Fruit fly (Drosophila melanogaster) whole organism, embryonic: Measurements from ENCODE around the gene Nup93-1.

Source experiments
- Asciz ChIP-seq: fragments of 200-800 bp; sonication (Bioruptor generic); optimal IDR thresholded peaks from 2 replicates; lab custom pipeline; 2017; ENCODE audit warnings: missing biosample characterization, mild to moderate bottlenecking, missing genetic modification characterization, missing genetic modification reagents
- Awh ChIP-seq: fragments of 200-800 bp; sonication (Bioruptor generic); IDR thresholded peaks from 2 replicates; pipeline ENCODE4, ENCODE4 v1.3.6; 2022; ENCODE audit warnings: missing biosample characterization, missing genetic modification characterization
- BEAF-32 ChIP-seq: fragments of 200-800 bp; sonication (Bioruptor generic); optimal IDR thresholded peaks from 3 replicates; lab custom pipeline; 2017; ENCODE audit warnings: missing biosample characterization, missing genetic modification characterization, mild to moderate bottlenecking, moderate library complexity, missing genetic modification reagents
- CG10959 ChIP-seq: fragments of 200-800 bp; sonication (Bioruptor generic); IDR thresholded peaks from 2 replicates; pipeline ENCODE4 v1.3.6; 2022; ENCODE audit warnings: missing biosample characterization, missing genetic modification characterization
- CG11247 ChIP-seq: fragments of 200-800 bp; sonication (Bioruptor generic); IDR thresholded peaks from 2 replicates; pipeline ENCODE4 v1.3.6; 2022; ENCODE audit warnings: missing biosample characterization, missing genetic modification characterization
- CG12769 ChIP-seq: fragments of 200-800 bp; sonication (Bioruptor generic); optimal IDR thresholded peaks from 2 replicates; lab custom pipeline; 2019; ENCODE audit warnings: missing biosample characterization, mild to moderate bottlenecking, missing genetic modification characterization, moderate library complexity
- CG14667 ChIP-seq: fragments of 200-800 bp; sonication (Bioruptor generic); IDR thresholded peaks from 2 replicates; pipeline ENCODE4 v1.3.6; 2022; ENCODE audit warnings: missing biosample characterization, missing genetic modification characterization
- CG15601 ChIP-seq: fragments of 200-800 bp; sonication (Bioruptor generic); optimal IDR thresholded peaks from 3 replicates; lab custom pipeline; 2019; ENCODE audit warnings: missing biosample characterization, mild to moderate bottlenecking, missing genetic modification characterization, moderate library complexity
- CG16863 ChIP-seq: fragments of 200-800 bp; sonication (Bioruptor generic); optimal IDR thresholded peaks from 3 replicates; lab custom pipeline; 2016; ENCODE audit warnings: missing biosample characterization, missing genetic modification characterization
- CG17802 ChIP-seq: fragments of 200-800 bp; sonication (Bioruptor generic); optimal IDR thresholded peaks from 2 replicates; lab custom pipeline; 2018; ENCODE audit warnings: missing biosample characterization, mild to moderate bottlenecking, missing genetic modification characterization, moderate library complexity
- CG18476 ChIP-seq: fragments of 200-800 bp; sonication (Bioruptor generic); optimal IDR thresholded peaks from 2 replicates; lab custom pipeline; 2016; ENCODE audit warnings: missing biosample characterization, mild to moderate bottlenecking, missing genetic modification characterization
- CG3163 ChIP-seq: fragments of 200-800 bp; sonication (Bioruptor generic); optimal IDR thresholded peaks from 3 replicates; lab custom pipeline; 2016; ENCODE audit warnings: missing biosample characterization, missing genetic modification characterization
- CG6175 ChIP-seq: fragments of 200-800 bp; sonication (Bioruptor generic); IDR thresholded peaks from 3 replicates; pipeline ENCODE4 v1.3.6; 2022; ENCODE audit warnings: missing biosample characterization, missing genetic modification characterization
- CG6654 ChIP-seq: fragments of 200-800 bp; sonication (Bioruptor generic); optimal IDR thresholded peaks from 2 replicates; lab custom pipeline; 2017; ENCODE audit warnings: missing biosample characterization, mild to moderate bottlenecking, missing genetic modification characterization
- CG6765 ChIP-seq: fragments of 200-800 bp; sonication (Bioruptor generic); optimal IDR thresholded peaks from 3 replicates; lab custom pipeline; 2017; ENCODE audit warnings: missing biosample characterization, mild to moderate bottlenecking, missing genetic modification characterization
- CG7745 ChIP-seq: fragments of 200-800 bp; sonication (Bioruptor generic); optimal IDR thresholded peaks from 2 replicates; lab custom pipeline; 2018; ENCODE audit warnings: missing biosample characterization, mild to moderate bottlenecking, missing genetic modification characterization, moderate library complexity
- CG8290 ChIP-seq, 3 experiments: fragments of 200-800 bp; sonication (Bioruptor generic); optimal IDR thresholded peaks; 2 replicates each; lab custom pipeline; 2016 to 2019; ENCODE audit warnings: missing biosample characterization in 3 of 3, missing genetic modification characterization in 3 of 3, mild to moderate bottlenecking in 2 of 3, moderate library complexity in 1 of 3
- CG9215 ChIP-seq: fragments of 200-800 bp; sonication (Bioruptor generic); IDR thresholded peaks from 2 replicates; pipeline ENCODE4 v1.3.6; 2022; ENCODE audit warnings: missing biosample characterization, missing genetic modification characterization
- D19A ChIP-seq: fragments of 200-800 bp; optimal IDR thresholded peaks from 3 replicates; lab custom pipeline; 2019; ENCODE audit warnings: missing biosample characterization, mild to moderate bottlenecking, missing genetic modification characterization, moderate library complexity
- D19B ChIP-seq: fragments of 200-800 bp; sonication (Bioruptor generic); optimal IDR thresholded peaks from 2 replicates; lab custom pipeline; 2017; ENCODE audit warnings: missing biosample characterization, mild to moderate bottlenecking, missing genetic modification characterization
- Dll ChIP-seq: fragments of 200-800 bp; sonication (Bioruptor generic); IDR thresholded peaks from 4 replicates; pipeline ENCODE4 v1.3.6; 2022; ENCODE audit warnings: missing biosample characterization, missing genetic modification characterization; ENCODE audit not compliant: partially characterized antibody
- Doc2 ChIP-seq: fragments of 200-800 bp; sonication (Bioruptor generic); IDR thresholded peaks from 2 replicates; pipeline ENCODE4 v1.3.6; 2022; ENCODE audit warnings: missing biosample characterization, missing genetic modification characterization
- E2f1 ChIP-seq: fragments of 200-800 bp; sonication (Bioruptor generic); IDR thresholded peaks from 2 replicates; pipeline ENCODE4 v1.3.6; 2022; ENCODE audit warnings: missing biosample characterization, missing genetic modification characterization
- Fer2 ChIP-seq: fragments of 200-800 bp; sonication (Bioruptor generic); optimal IDR thresholded peaks from 2 replicates; lab custom pipeline; 2018; ENCODE audit warnings: missing biosample characterization, mild to moderate bottlenecking, missing genetic modification characterization, moderate library complexity
- H2.0 ChIP-seq: fragments of 200-800 bp; sonication (Bioruptor generic); IDR thresholded peaks from 2 replicates; pipeline ENCODE4 v1.3.6; 2022; ENCODE audit warnings: missing biosample characterization, missing genetic modification characterization
- Hr51 ChIP-seq, 2 experiments: fragments of 200-800 bp; sonication (Bioruptor generic); optimal IDR thresholded peaks; 2 replicates in 1 of 2; 3 replicates in 1 of 2; lab custom pipeline; 2016 to 2018; ENCODE audit warnings: missing biosample characterization in 2 of 2, missing genetic modification characterization in 2 of 2, mild to moderate bottlenecking in 1 of 2, moderate library complexity in 1 of 2
- MBD-R2 ChIP-seq: fragments of 200-800 bp; sonication (Bioruptor generic); IDR thresholded peaks from 2 replicates; pipeline ENCODE4 v1.3.6; 2022; ENCODE audit warnings: missing biosample characterization, missing genetic modification characterization
- Max ChIP-seq: fragments of 200-800 bp; sonication (Bioruptor generic); optimal IDR thresholded peaks from 2 replicates; lab custom pipeline; 2016; ENCODE audit warnings: missing biosample characterization, mild to moderate bottlenecking, missing genetic modification characterization
- Med ChIP-seq: fragments of 200-800 bp; sonication (Bioruptor generic); peaks from one replicate; lab custom pipeline; 2016; ENCODE audit warnings: missing biosample characterization, missing genetic modification characterization, mild to moderate bottlenecking, inconsistent platforms, moderate library complexity
- NK7.1 ChIP-seq: fragments of 200-800 bp; sonication (Bioruptor generic); optimal IDR thresholded peaks from 3 replicates; lab custom pipeline; 2016; ENCODE audit warnings: missing biosample characterization, missing genetic modification characterization
- Nf-YB ChIP-seq: fragments of 200-800 bp; sonication (Bioruptor generic); optimal IDR thresholded peaks from 3 replicates; lab custom pipeline; 2019; ENCODE audit warnings: missing biosample characterization, mild to moderate bottlenecking, missing genetic modification characterization, moderate library complexity
- Nf-YC ChIP-seq: fragments of 200-800 bp; optimal IDR thresholded peaks from 3 replicates; lab custom pipeline; 2019; ENCODE audit warnings: missing biosample characterization, mild to moderate bottlenecking, missing genetic modification characterization, moderate library complexity
- Trl ChIP-seq, 3 experiments: fragments of >200 bp in 2 of 3; fragments of 200-800 bp in 1 of 3; sonication (Bioruptor generic) in 1 of 3; optimal IDR thresholded peaks; 2 replicates in 1 of 3; 3 replicates in 2 of 3; lab custom pipeline; 2016 to 2017; ENCODE audit warnings: missing biosample characterization in 1 of 3, missing genetic modification characterization in 1 of 3
- Xbp1 ChIP-seq: fragments of 200-800 bp; sonication (Bioruptor generic); optimal IDR thresholded peaks from 3 replicates; lab custom pipeline; 2016; ENCODE audit warnings: missing biosample characterization, mild to moderate bottlenecking, missing genetic modification characterization
- aop ChIP-seq: fragments of 200-800 bp; sonication (Bioruptor generic); IDR thresholded peaks from 2 replicates; pipeline ENCODE4 v1.3.6; 2022; ENCODE audit warnings: missing biosample characterization, missing genetic modification characterization
- ato ChIP-seq: fragments of 200-800 bp; sonication (Bioruptor generic); IDR thresholded peaks from 2 replicates; pipeline ENCODE4 v1.3.6; 2022; ENCODE audit warnings: missing biosample characterization, missing genetic modification characterization; ENCODE audit not compliant: partially characterized antibody
- bigmax ChIP-seq: fragments of 200-800 bp; sonication (Bioruptor generic); optimal IDR thresholded peaks from 2 replicates; lab custom pipeline; 2018; ENCODE audit warnings: missing biosample characterization, mild to moderate bottlenecking, missing genetic modification characterization
- bowl ChIP-seq: fragments of 200-800 bp; sonication (Bioruptor generic); IDR thresholded peaks from 2 replicates; pipeline ENCODE4 v1.3.6; 2022; ENCODE audit warnings: missing biosample characterization, missing genetic modification characterization
- btn ChIP-seq: fragments of 200-800 bp; sonication (Bioruptor generic); optimal IDR thresholded peaks from 2 replicates; lab custom pipeline; 2016; ENCODE audit warnings: missing biosample characterization, missing genetic modification characterization
- chinmo ChIP-seq: fragments of 200-800 bp; sonication (Bioruptor generic); IDR thresholded peaks from 4 replicates; pipeline ENCODE4 v1.3.6; 2022; ENCODE audit warnings: missing biosample characterization, missing genetic modification characterization; ENCODE audit not compliant: partially characterized antibody
- chn ChIP-seq: fragments of 200-800 bp; sonication (Bioruptor generic); optimal IDR thresholded peaks from 2 replicates; lab custom pipeline; 2016; ENCODE audit warnings: missing biosample characterization, missing genetic modification characterization
- ems ChIP-seq: fragments of 200-800 bp; sonication (Bioruptor generic); optimal IDR thresholded peaks from 3 replicates; lab custom pipeline; 2016; ENCODE audit warnings: missing biosample characterization, missing genetic modification characterization
- inv ChIP-seq: fragments of 200-800 bp; sonication (Bioruptor generic); IDR thresholded peaks from 2 replicates; pipeline ENCODE4 v1.3.6; 2022; ENCODE audit warnings: missing biosample characterization, missing genetic modification characterization; ENCODE audit not compliant: partially characterized antibody
- lab ChIP-seq: fragments of 200-800 bp; sonication (Bioruptor generic); optimal IDR thresholded peaks from 3 replicates; lab custom pipeline; 2017; ENCODE audit warnings: missing biosample characterization, missing genetic modification characterization, mild to moderate bottlenecking, moderate library complexity, missing genetic modification reagents
- pfk ChIP-seq: fragments of 200-800 bp; sonication (Bioruptor generic); optimal IDR thresholded peaks from 2 replicates; lab custom pipeline; 2018; ENCODE audit warnings: missing biosample characterization, mild to moderate bottlenecking, missing genetic modification characterization, moderate library complexity
- sens-2 ChIP-seq: fragments of 200-800 bp; sonication (Bioruptor generic); IDR thresholded peaks from 2 replicates; pipeline ENCODE4 v1.3.6; 2022; ENCODE audit warnings: missing biosample characterization, missing genetic modification characterization
- shn ChIP-seq: fragments of 200-800 bp; sonication (Bioruptor generic); optimal IDR thresholded peaks from 3 replicates; lab custom pipeline; 2016; ENCODE audit warnings: missing biosample characterization, missing genetic modification characterization
- slou ChIP-seq: fragments of 200-800 bp; sonication (Bioruptor generic); optimal IDR thresholded peaks from 3 replicates; lab custom pipeline; 2016; ENCODE audit warnings: missing biosample characterization, missing genetic modification characterization
- sob ChIP-seq: fragments of 200-800 bp; sonication (Bioruptor generic); IDR thresholded peaks from 2 replicates; pipeline ENCODE4 v1.3.6; 2022; ENCODE audit warnings: missing biosample characterization, missing genetic modification characterization
- ssp ChIP-seq: fragments of 200-800 bp; sonication (Bioruptor generic); IDR thresholded peaks from 2 replicates; pipeline ENCODE4 v1.3.6; 2022; ENCODE audit warnings: missing biosample characterization, missing genetic modification characterization
- unpg ChIP-seq: fragments of 200-800 bp; sonication (Bioruptor generic); optimal IDR thresholded peaks from 3 replicates; lab custom pipeline; 2018; ENCODE audit warnings: missing biosample characterization, mild to moderate bottlenecking, missing genetic modification characterization, moderate library complexity

Gene Nup93-1

dm6 chrX:13838892-13839291 lies 16.3 kb downstream of the Nup93-1 start (continued):
- TF ChIP-seq Dll (GFP tag; lab: Robert Waterston, UW) (no peak), bowl (0 out of 2 replicates have a peak, but pooled peaks have one; percentile 23), CG9215 (GFP tag; lab: Robert Waterston, UW) (peak; percentile 30; the same call in 1 of the 2 replicates), D19A (tag; lab: Kevin White, UChicago) (peak; percentile 28), Asciz (peak; percentile 57), pfk (GFP tag; lab: Kevin White, UChicago) (no peak), CG6765 (GFP tag; lab: Kevin White, UChicago) (peak; percentile 18), MBD-R2 (GFP tag; lab: Robert Waterston, UW) (no peak), Hr51 (GFP tag; optimal IDR thresholded peaks at IDR 0.05; lab: Kevin White, UChicago) (peak; percentile 52 to 81), ssp (GFP tag; lab: Robert Waterston, UW) (peak; percentile 65), CG11247 (GFP tag; lab: Robert Waterston, UW) (peak; percentile 45; the same call in 1 of the 2 replicates), sob (GFP tag; lab: Robert Waterston, UW) (peak; percentile 69), shn (peak; percentile 56), slou (peak; percentile 36), chn (GFP tag; lab: Kevin White, UChicago) (peak; percentile 75), CG6175 (no peak), bigmax (GFP tag; lab: Kevin White, UChicago) (no peak), btn (GFP tag; lab: Kevin White, UChicago) (peak; percentile 52), BEAF-32 (GFP tag; lab: Kevin White, UChicago) (no peak), H2.0 (peak; percentile 80), CG16863 (peak; percentile 53), aop (GFP tag; lab: Robert Waterston, UW) (peak; percentile 24; the same call in 1 of the 2 replicates), ato (no peak), Nf-YB (peak; percentile 38), CG7745 (tag; lab: Kevin White, UChicago) (no peak), Awh (GFP tag; lab: Robert Waterston, UW) (peak; percentile 82), CG6654 (GFP tag; lab: Kevin White, UChicago) (peak; percentile 49), Max (GFP tag; lab: Kevin White, UChicago) (peak; percentile 37), CG10959 (GFP tag; lab: Robert Waterston, UW) (0 out of 2 replicates have a peak, but pooled peaks have one; percentile 15), CG18476 (GFP tag; lab: Kevin White, UChicago) (peak; percentile 37), CG3163 (GFP tag; lab: Kevin White, UChicago) (peak; percentile 22), Xbp1 (GFP tag; lab: Kevin White, UChicago) (peak; percentile 77), inv (GFP tag; lab: Robert Waterston, UW) (no peak), CG14667 (GFP tag; lab: Robert Waterston, UW) (peak; percentile 48), CG12769 (peak; percentile 66), Doc2 (GFP tag; lab: Robert Waterston, UW) (no peak), sens-2 (peak; percentile 67)

- TF ChIP-seq NK7.1 (GFP tag; lab: Kevin White, UChicago): no peak
- TF ChIP-seq Fer2 (tag; lab: Kevin White, UChicago): no peak
- no peak for TF ChIP-seq CG15601 (tag; lab: Kevin White, UChicago)
- peak; percentile 10 for TF ChIP-seq lab (GFP tag; lab: Kevin White, UChicago)
- TF ChIP-seq CG8290 (GFP tag; optimal IDR thresholded peaks at IDR 0.05; lab: Kevin White, UChicago): no peak
- peak in 1 of 2 experiments; percentile 5 for TF ChIP-seq CG8290 (tag; optimal IDR thresholded peaks at IDR 0.05; lab: Kevin White, UChicago)
- no peak for TF ChIP-seq unpg (GFP tag; lab: Kevin White, UChicago)
- TF ChIP-seq Med: peak; percentile 63
- TF ChIP-seq ems (GFP tag; lab: Kevin White, UChicago): no peak
- TF ChIP-seq Nf-YC (tag; lab: Kevin White, UChicago): no peak
- no peak for TF ChIP-seq CG17802 (tag; lab: Kevin White, UChicago)
- no peak for TF ChIP-seq E2f1 (GFP tag; lab: Robert Waterston, UW)
- TF ChIP-seq chinmo (GFP tag; lab: Robert Waterston, UW): 0 out of 4 replicates have a peak, but pooled peaks have one; percentile 49
- no peak for TF ChIP-seq D19B (GFP tag; lab: Kevin White, UChicago)
- peak in 1 of 2 experiments; percentile 19 for TF ChIP-seq Trl (optimal IDR thresholded peaks at IDR 0.05; lab: Kevin White, UChicago)
- no peak for TF ChIP-seq Trl (GFP tag; optimal IDR thresholded peaks at IDR 0.05; lab: Kevin White, UChicago)
Measured at dm6 chrX:13840075-13840474, 17.4 kb downstream of the Nup93-1 start.
